Worm (Caenorhabditis elegans) whole organism, L2 larva: ENCODE measurements around the gene C40H1.3.

ENCODE experiments used
- nhr-21 ChIP-seq: fragments of 150-350 bp; optimal IDR thresholded peaks from 2 replicates; lab custom pipeline; 2014; ENCODE audit warnings: missing biosample characterization, missing genetic modification characterization
- ztf-11 ChIP-seq: sonication (generic microtip); optimal IDR thresholded peaks from 2 replicates; lab custom pipeline; 2017; ENCODE audit warnings: missing biosample characterization, missing genetic modification characterization

DNA sequence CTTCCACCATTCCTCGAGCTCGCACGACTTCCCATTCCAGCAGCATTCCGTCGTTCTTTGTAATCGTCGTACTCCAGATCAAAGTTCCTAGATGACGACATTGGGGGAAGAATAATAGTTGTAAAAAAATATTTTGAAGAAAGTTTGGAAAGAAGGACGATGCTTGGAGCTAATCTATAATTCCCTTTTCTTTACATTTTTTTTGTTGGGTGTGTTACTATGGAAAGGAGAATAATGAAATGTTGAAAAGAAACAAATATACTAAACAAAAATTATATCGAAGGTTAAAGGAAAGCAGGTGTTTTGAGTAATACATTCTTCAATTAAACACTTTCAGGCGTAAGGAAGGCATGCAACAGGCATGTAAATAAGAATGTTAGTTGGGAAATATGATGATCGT, at the start of gene C40H1.3:
- TF ChIP-seq nhr-21 (tag; lab: Kevin White, UChicago) (no peak), ztf-11 (tag; lab: Kevin White, UChicago) (no peak)
